Worm (Caenorhabditis elegans): ENCODE measurements around the gene F12F6.1.

The F12F6.1 gene

ce11 chrIV:11594191-11594673 is 10.5 kb downstream of the F12F6.1 start, which contains the start of gene mig-38:
TSS of gene mig-38 (plus strand) at chrIV:11594244.
- TF ChIP-seq zip-8 (tag; optimal IDR thresholded peaks at IDR 0.05) = no peak
- no peak for TF ChIP-seq pha-4 (tag; optimal IDR thresholded peaks at IDR 0.05)
- TF ChIP-seq nhr-12 (tag; optimal IDR thresholded peaks at IDR 0.05) = no peak
- no peak for TF ChIP-seq ham-2 (GFP tag; optimal IDR thresholded peaks at IDR 0.05)
- TF ChIP-seq unc-120 (tag; optimal IDR thresholded peaks at IDR 0.05; ENCODE audit: poor library complexity, severe bottlenecking) = peak; percentile 37
- TF ChIP-seq bed-3 (GFP tag; optimal IDR thresholded peaks at IDR 0.05) = no peak
- TF ChIP-seq sptf-1 (tag; optimal IDR thresholded peaks at IDR 0.05) = peak; percentile 33
- TF ChIP-seq ces-1 (GFP tag; optimal IDR thresholded peaks at IDR 0.05) = peak; percentile 40
- TF ChIP-seq cnd-1 (tag; optimal IDR thresholded peaks at IDR 0.05) = peak; percentile 13
- TF ChIP-seq drap-1 (GFP tag; optimal IDR thresholded peaks at IDR 0.05) = peak; percentile 40

DNA sequence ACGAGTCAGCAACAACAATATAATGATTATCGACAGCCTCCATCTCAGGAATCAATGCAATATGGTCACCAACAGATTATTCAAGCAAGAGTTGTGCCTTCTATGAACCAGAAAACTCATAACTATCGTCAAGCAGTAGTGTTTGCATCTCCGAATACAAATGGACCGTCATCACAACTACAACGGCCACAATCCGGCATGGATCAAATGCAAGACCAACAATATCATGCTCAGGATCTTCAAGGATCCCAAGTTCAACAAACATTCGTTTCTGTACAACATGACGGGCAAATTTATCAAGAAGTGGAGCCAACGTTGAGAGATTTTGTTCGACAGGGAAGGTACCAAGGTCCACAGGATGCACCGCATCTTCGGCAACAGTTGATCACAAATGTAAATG is 13.3 kb downstream of the F12F6.1 start:
- no peak for TF ChIP-seq cnd-1 (tag; optimal IDR thresholded peaks at IDR 0.05)
- TF ChIP-seq pha-4 (tag; optimal IDR thresholded peaks at IDR 0.05) = no peak
- no peak for TF ChIP-seq unc-120 (tag; optimal IDR thresholded peaks at IDR 0.05; ENCODE audit: poor library complexity, severe bottlenecking)
- no peak for TF ChIP-seq blmp-1 (tag; optimal IDR thresholded peaks at IDR 0.05)
- no peak for TF ChIP-seq nhr-28 (tag; optimal IDR thresholded peaks at IDR 0.05)
- no peak for TF ChIP-seq hlh-1 (tag; optimal IDR thresholded peaks at IDR 0.05)
- TF ChIP-seq drap-1 (GFP tag; optimal IDR thresholded peaks at IDR 0.05) = no peak
- TF ChIP-seq mab-5 (tag; optimal IDR thresholded peaks at IDR 0.05) = no peak

- TF ChIP-seq unc-62 (GFP tag; optimal IDR thresholded peaks at IDR 0.05) (peak; percentile 41), elt-1 (tag; optimal IDR thresholded peaks at IDR 0.05; ENCODE audit: borderline replicate concordance, insufficient read depth) (peak; percentile 94), cnd-1 (tag; optimal IDR thresholded peaks at IDR 0.05) (no peak), mep-1 (tag; optimal IDR thresholded peaks at IDR 0.05) (no peak), sem-2 (GFP tag; optimal IDR thresholded peaks at IDR 0.05) (no peak), mab-5 (tag; optimal IDR thresholded peaks at IDR 0.05) (no peak), hlh-1 (tag; optimal IDR thresholded peaks at IDR 0.05) (no peak), M03D4.4 (tag; optimal IDR thresholded peaks at IDR 0.05) (no peak), nhr-76 (tag; optimal IDR thresholded peaks at IDR 0.05) (no peak)
Observed at ce11 chrIV:11599717-11600116, 16.0 kb downstream of the F12F6.1 start.

- TF ChIP-seq sptf-1 (tag; optimal IDR thresholded peaks at IDR 0.05) (peak; percentile 17), mls-2 (tag; optimal IDR thresholded peaks at IDR 0.05) (peak; percentile 32), unc-62 (GFP tag; optimal IDR thresholded peaks at IDR 0.05) (peak; percentile 38), mep-1 (tag; optimal IDR thresholded peaks at IDR 0.05) (peak; percentile 80), hlh-1 (tag; optimal IDR thresholded peaks at IDR 0.05) (peak; percentile 39), flh-1 (GFP tag; optimal IDR thresholded peaks at IDR 0.05) (no peak), elt-1 (tag; optimal IDR thresholded peaks at IDR 0.05; ENCODE audit: borderline replicate concordance, insufficient read depth) (peak; percentile 18), lin-13 (tag; optimal IDR thresholded peaks at IDR 0.05) (peak; percentile 52), ceh-39 (tag; optimal IDR thresholded peaks at IDR 0.05) (peak; percentile 8), unc-120 (tag; optimal IDR thresholded peaks at IDR 0.05; ENCODE audit: poor library complexity, severe bottlenecking) (peak; percentile 19), ceh-83 (GFP tag; optimal IDR thresholded peaks at IDR 0.05) (no peak), ces-1 (GFP tag; optimal IDR thresholded peaks at IDR 0.05) (peak; percentile 22), M03D4.4 (tag; optimal IDR thresholded peaks at IDR 0.05) (peak; percentile 39), lsy-2 (tag; optimal IDR thresholded peaks at IDR 0.05) (peak; percentile 91), mab-5 (tag; optimal IDR thresholded peaks at IDR 0.05) (no peak), pha-4 (tag; optimal IDR thresholded peaks at IDR 0.05) (peak; percentile 49), snpc-4 (tag; optimal IDR thresholded peaks at IDR 0.05) (no peak), blmp-1 (tag; optimal IDR thresholded peaks at IDR 0.05) (no peak), nhr-28 (tag; optimal IDR thresholded peaks at IDR 0.05) (no peak), drap-1 (GFP tag; optimal IDR thresholded peaks at IDR 0.05) (peak; percentile 33), zip-8 (tag; optimal IDR thresholded peaks at IDR 0.05) (no peak), ztf-11 (tag; optimal IDR thresholded peaks at IDR 0.05) (no peak)
Observed at ce11 chrIV:11601721-11602405, 18.1 kb downstream of the F12F6.1 start.

- TF ChIP-seq sptf-1 (tag; optimal IDR thresholded peaks at IDR 0.05) (no peak), drap-1 (GFP tag; optimal IDR thresholded peaks at IDR 0.05) (no peak), tbx-8 (GFP tag; optimal IDR thresholded peaks at IDR 0.05) (no peak), nhr-237 (tag; optimal IDR thresholded peaks at IDR 0.05) (no peak), unc-120 (tag; optimal IDR thresholded peaks at IDR 0.05; ENCODE audit: poor library complexity, severe bottlenecking) (no peak), lin-13 (tag; optimal IDR thresholded peaks at IDR 0.05) (no peak), ceh-83 (GFP tag; optimal IDR thresholded peaks at IDR 0.05) (no peak)
Observed at ce11 chrIV:11602498-11603068, 18.8 kb downstream of the F12F6.1 start, which contains the start of gene rps-11. TSS of gene rps-11 (plus strand) at chrIV:11602641.
